Fruit fly (Drosophila melanogaster) whole organism, embryonic: ENCODE measurements around the gene Cyp12a5.
A peak's percentile ranks its signal among the peaks of the same experiment; 100 is the strongest.

Experiments used
- Abd-B ChIP-seq: fragments of 200-800 bp; sonication (Bioruptor generic); optimal IDR thresholded peaks from 2 replicates; lab custom pipeline; 2018; ENCODE audit warnings: missing biosample characterization, mild to moderate bottlenecking, missing genetic modification characterization, moderate library complexity
- CG10431 ChIP-seq: fragments of 200-800 bp; sonication (Bioruptor generic); optimal IDR thresholded peaks from 3 replicates; lab custom pipeline; 2018; ENCODE audit warnings: missing biosample characterization, mild to moderate bottlenecking, missing genetic modification characterization
- CG10462 ChIP-seq: fragments of 200-800 bp; sonication (Bioruptor generic); optimal IDR thresholded peaks from 2 replicates; lab custom pipeline; 2016; ENCODE audit warnings: missing biosample characterization, missing genetic modification characterization
- CG12391 ChIP-seq: fragments of 200-800 bp; sonication (Bioruptor generic); optimal IDR thresholded peaks from 3 replicates; lab custom pipeline; 2018; ENCODE audit warnings: missing biosample characterization, mild to moderate bottlenecking, missing genetic modification characterization, moderate library complexity
- CG13894 ChIP-seq: fragments of 200-800 bp; sonication (Bioruptor generic); optimal IDR thresholded peaks from 3 replicates; lab custom pipeline; 2018; ENCODE audit warnings: missing biosample characterization, mild to moderate bottlenecking, missing genetic modification characterization, moderate library complexity
- CG15479 ChIP-seq: fragments of 200-800 bp; sonication (Bioruptor generic); optimal IDR thresholded peaks from 3 replicates; lab custom pipeline; 2019; ENCODE audit warnings: missing biosample characterization, mild to moderate bottlenecking, missing genetic modification characterization, moderate library complexity
- CG17612 ChIP-seq: fragments of 200-800 bp; sonication (Bioruptor generic); IDR thresholded peaks from 2 replicates; pipeline ENCODE4 v1.3.6; 2022; ENCODE audit warnings: missing biosample characterization, missing genetic modification characterization
- CG17802 ChIP-seq: fragments of 200-800 bp; sonication (Bioruptor generic); optimal IDR thresholded peaks from 2 replicates; lab custom pipeline; 2018; ENCODE audit warnings: missing biosample characterization, mild to moderate bottlenecking, missing genetic modification characterization, moderate library complexity
- CG17912 ChIP-seq: fragments of 200-800 bp; sonication (Bioruptor generic); optimal IDR thresholded peaks from 2 replicates; lab custom pipeline; 2018; ENCODE audit warnings: missing biosample characterization, mild to moderate bottlenecking, missing genetic modification characterization
- CG18764 ChIP-seq: fragments of 200-800 bp; sonication (Bioruptor generic); optimal IDR thresholded peaks from 3 replicates; lab custom pipeline; 2016; ENCODE audit warnings: missing biosample characterization, missing genetic modification characterization
- CG2889 ChIP-seq: fragments of 200-800 bp; sonication (Bioruptor generic); IDR thresholded peaks from 3 replicates; pipeline ENCODE4 v1.3.6; 2022; ENCODE audit warnings: missing biosample characterization, missing genetic modification characterization
- CG30431 ChIP-seq: fragments of 200-800 bp; sonication (Bioruptor generic); optimal IDR thresholded peaks from 2 replicates; lab custom pipeline; 2017; ENCODE audit warnings: missing biosample characterization, missing genetic modification characterization
- CG33557 ChIP-seq: fragments of 200-800 bp; sonication (Bioruptor generic); optimal IDR thresholded peaks from 2 replicates; lab custom pipeline; 2019; ENCODE audit warnings: missing biosample characterization, mild to moderate bottlenecking, missing genetic modification characterization, moderate library complexity
- CG3847 ChIP-seq: fragments of 200-800 bp; sonication (Bioruptor generic); IDR thresholded peaks from 2 replicates; pipeline ENCODE4 v1.3.6; 2022; ENCODE audit warnings: missing biosample characterization, missing genetic modification characterization
- CG4360 ChIP-seq: fragments of 200-800 bp; sonication (Bioruptor generic); IDR thresholded peaks from 2 replicates; pipeline ENCODE4 v1.3.6; 2022; ENCODE audit warnings: missing biosample characterization, missing genetic modification characterization
- CG4617 ChIP-seq: fragments of 200-800 bp; sonication (Bioruptor generic); optimal IDR thresholded peaks from 3 replicates; lab custom pipeline; 2016; ENCODE audit warnings: missing biosample characterization, missing genetic modification characterization, borderline replicate concordance
- CG5953 ChIP-seq: fragments of 200-800 bp; sonication (Bioruptor generic); IDR thresholded peaks from 2 replicates; pipeline ENCODE4 v1.3.6; 2022; ENCODE audit warnings: missing biosample characterization, missing genetic modification characterization
- CG6654 ChIP-seq: fragments of 200-800 bp; sonication (Bioruptor generic); optimal IDR thresholded peaks from 2 replicates; lab custom pipeline; 2017; ENCODE audit warnings: missing biosample characterization, mild to moderate bottlenecking, missing genetic modification characterization
- CG6683 ChIP-seq: fragments of 200-800 bp; sonication (Bioruptor generic); optimal IDR thresholded peaks from 2 replicates; lab custom pipeline; 2017; ENCODE audit warnings: missing biosample characterization, mild to moderate bottlenecking, missing genetic modification characterization, missing genetic modification reagents
- CG6813 ChIP-seq: fragments of 200-800 bp; sonication (Bioruptor generic); optimal IDR thresholded peaks from 2 replicates; lab custom pipeline; 2017; ENCODE audit warnings: missing biosample characterization, missing genetic modification characterization, mild to moderate bottlenecking, moderate library complexity, missing genetic modification reagents
- CG7556 ChIP-seq: fragments of 200-800 bp; sonication (Bioruptor generic); optimal IDR thresholded peaks from 2 replicates; lab custom pipeline; 2017; ENCODE audit warnings: missing biosample characterization, mild to moderate bottlenecking, missing genetic modification characterization
- CG8089 ChIP-seq: fragments of 200-800 bp; sonication (Bioruptor generic); optimal IDR thresholded peaks from 3 replicates; lab custom pipeline; 2016; ENCODE audit warnings: missing biosample characterization, missing genetic modification characterization
- Dbx ChIP-seq: fragments of 200-800 bp; sonication (Bioruptor generic); IDR thresholded peaks from 3 replicates; pipeline ENCODE4 v1.3.6; 2022; ENCODE audit warnings: missing biosample characterization, missing genetic modification characterization
- E2f1 ChIP-seq: fragments of 200-800 bp; sonication (Bioruptor generic); IDR thresholded peaks from 2 replicates; pipeline ENCODE4 v1.3.6; 2022; ENCODE audit warnings: missing biosample characterization, missing genetic modification characterization
- Eip74EF ChIP-seq, 2 experiments: fragments of 200-800 bp in 1 of 2; fragments of >200 bp in 1 of 2; sonication (Bioruptor generic) in 1 of 2; optimal IDR thresholded peaks; 2 replicates each; lab custom pipeline; 2017 to 2019; ENCODE audit warnings: missing biosample characterization in 2 of 2, missing genetic modification characterization in 2 of 2, mild to moderate bottlenecking in 1 of 2, moderate library complexity in 1 of 2
- Fer3 ChIP-seq: fragments of 200-800 bp; sonication (Bioruptor generic); optimal IDR thresholded peaks from 2 replicates; lab custom pipeline; 2018; ENCODE audit warnings: missing biosample characterization, mild to moderate bottlenecking, missing genetic modification characterization, moderate library complexity
- Hr78 ChIP-seq, 2 experiments: fragments of 200-800 bp in 1 of 2; fragments of >200 bp in 1 of 2; sonication (Bioruptor generic) in 1 of 2; optimal IDR thresholded peaks; 2 replicates each; lab custom pipeline; 2017 to 2019; ENCODE audit warnings: missing biosample characterization in 2 of 2, missing genetic modification characterization in 2 of 2, mild to moderate bottlenecking in 1 of 2, moderate library complexity in 1 of 2
- Jarid2 ChIP-seq: fragments of 200-800 bp; sonication (Bioruptor generic); optimal IDR thresholded peaks from 3 replicates; lab custom pipeline; 2017; ENCODE audit warnings: mild to moderate bottlenecking, missing biosample characterization, missing genetic modification reagents, missing genetic modification characterization
- Kr ChIP-seq: fragments of 200-800 bp; sonication (Bioruptor generic); optimal IDR thresholded peaks from 2 replicates; lab custom pipeline; 2017; ENCODE audit warnings: missing biosample characterization, mild to moderate bottlenecking, missing genetic modification characterization
- NfI ChIP-seq: fragments of 200-800 bp; sonication (Bioruptor generic); optimal IDR thresholded peaks from 3 replicates; lab custom pipeline; 2018; ENCODE audit warnings: missing biosample characterization, mild to moderate bottlenecking, missing genetic modification characterization, moderate library complexity
- PHDP ChIP-seq: fragments of 200-800 bp; sonication (Bioruptor generic); optimal IDR thresholded peaks from 3 replicates; lab custom pipeline; 2018; ENCODE audit warnings: missing biosample characterization, mild to moderate bottlenecking, missing genetic modification characterization, moderate library complexity
- Six4 ChIP-seq: fragments of 200-800 bp; sonication (Bioruptor generic); optimal IDR thresholded peaks from 2 replicates; lab custom pipeline; 2016; ENCODE audit warnings: missing biosample characterization, missing genetic modification characterization
- Sry-β ChIP-seq: fragments of 200-800 bp; sonication (Bioruptor generic); optimal IDR thresholded peaks from 2 replicates; lab custom pipeline; 2018; ENCODE audit warnings: missing biosample characterization, mild to moderate bottlenecking, missing genetic modification characterization, moderate library complexity
- Trl ChIP-seq, 3 experiments: fragments of >200 bp in 2 of 3; fragments of 200-800 bp in 1 of 3; sonication (Bioruptor generic) in 1 of 3; optimal IDR thresholded peaks; 2 replicates in 1 of 3; 3 replicates in 2 of 3; lab custom pipeline; 2016 to 2017; ENCODE audit warnings: missing biosample characterization in 1 of 3, missing genetic modification characterization in 1 of 3
- YL-1 ChIP-seq: fragments of 200-800 bp; sonication (Bioruptor generic); optimal IDR thresholded peaks from 3 replicates; lab custom pipeline; 2017; ENCODE audit warnings: missing biosample characterization, mild to moderate bottlenecking, missing genetic modification characterization
- abd-A ChIP-seq: fragments of 200-800 bp; sonication (Bioruptor generic); optimal IDR thresholded peaks from 3 replicates; lab custom pipeline; 2019; ENCODE audit warnings: missing biosample characterization, mild to moderate bottlenecking, missing genetic modification characterization, moderate library complexity
- caup ChIP-seq: fragments of 200-800 bp; sonication (Bioruptor generic); optimal IDR thresholded peaks from 3 replicates; lab custom pipeline; 2017; ENCODE audit warnings: missing biosample characterization, mild to moderate bottlenecking, missing genetic modification characterization, moderate library complexity; ENCODE audit not compliant: severe bottlenecking
- da ChIP-seq: fragments of 200-800 bp; sonication (Bioruptor generic); optimal IDR thresholded peaks from 2 replicates; lab custom pipeline; 2016; ENCODE audit warnings: missing biosample characterization, missing genetic modification characterization
- ewg ChIP-seq: fragments of 200-800 bp; sonication (Bioruptor generic); optimal IDR thresholded peaks from 3 replicates; lab custom pipeline; 2017; ENCODE audit warnings: mild to moderate bottlenecking, missing biosample characterization, missing genetic modification reagents, missing genetic modification characterization
- fru ChIP-seq: fragments of >200 bp; optimal IDR thresholded peaks from 2 replicates; lab custom pipeline; 2017
- gfzf ChIP-seq: fragments of 200-800 bp; sonication (Bioruptor generic); optimal IDR thresholded peaks from 2 replicates; lab custom pipeline; 2016; ENCODE audit warnings: missing biosample characterization, mild to moderate bottlenecking, missing genetic modification characterization, moderate library complexity
- jigr1 ChIP-seq: fragments of 200-800 bp; sonication (Bioruptor generic); IDR thresholded peaks from 3 replicates; pipeline ENCODE4 v1.3.6; 2022; ENCODE audit warnings: missing biosample characterization, missing genetic modification characterization
- kah ChIP-seq: fragments of 200-800 bp; sonication (Bioruptor generic); optimal IDR thresholded peaks from 2 replicates; lab custom pipeline; 2018; ENCODE audit warnings: missing biosample characterization, mild to moderate bottlenecking, missing genetic modification characterization
- pnt ChIP-seq: fragments of 200-800 bp; sonication (Bioruptor generic); optimal IDR thresholded peaks from 3 replicates; lab custom pipeline; 2016; ENCODE audit warnings: missing biosample characterization, missing genetic modification characterization
- pum ChIP-seq: fragments of 200-800 bp; sonication (Bioruptor generic); optimal IDR thresholded peaks from 2 replicates; lab custom pipeline; 2016; ENCODE audit warnings: missing biosample characterization, missing genetic modification characterization
- pzg ChIP-seq: fragments of 200-800 bp; sonication (Bioruptor generic); optimal IDR thresholded peaks from 3 replicates; lab custom pipeline; 2018; ENCODE audit warnings: missing biosample characterization, mild to moderate bottlenecking, missing genetic modification characterization, moderate library complexity
- run ChIP-seq: fragments of 200-800 bp; sonication (Bioruptor generic); optimal IDR thresholded peaks from 3 replicates; lab custom pipeline; 2018; ENCODE audit warnings: missing biosample characterization, mild to moderate bottlenecking, missing genetic modification characterization
- stc ChIP-seq: fragments of 200-800 bp; sonication (Bioruptor generic); IDR thresholded peaks from 2 replicates; pipeline ENCODE4 v1.3.6; 2022; ENCODE audit warnings: missing biosample characterization, missing genetic modification characterization
- twi ChIP-seq: fragments of 200-800 bp; optimal IDR thresholded peaks from 2 replicates; lab custom pipeline; 2019; ENCODE audit warnings: missing biosample characterization, mild to moderate bottlenecking, missing genetic modification characterization, moderate library complexity
- zfh1 ChIP-seq: fragments of 200-800 bp; sonication (Bioruptor generic); IDR thresholded peaks from 3 replicates; pipeline ENCODE4 v1.3.6; 2022; ENCODE audit warnings: missing biosample characterization, missing genetic modification characterization

Cyp12a5 gene

dm6 chr3R:19113836-19114235, 18.6 kb upstream of the Cyp12a5 start (continued):
- no peak for TF ChIP-seq Hr78 (GFP tag; optimal IDR thresholded peaks at IDR 0.05; lab: Kevin White, UChicago)
- TF ChIP-seq YL-1 (GFP tag; lab: Kevin White, UChicago) = no peak
- no peak for TF ChIP-seq stc (GFP tag; lab: Robert Waterston, UW)
- TF ChIP-seq PHDP = peak; percentile 10
- TF ChIP-seq CG17802 (tag; lab: Kevin White, UChicago) = no peak
- no peak for TF ChIP-seq pzg (GFP tag; lab: Kevin White, UChicago)
- TF ChIP-seq CG18764 (GFP tag; lab: Kevin White, UChicago) = no peak
- no peak for TF ChIP-seq CG15479 (GFP tag; lab: Kevin White, UChicago)
- peak; percentile 33 for TF ChIP-seq CG12391 (tag; lab: Kevin White, UChicago)
- TF ChIP-seq NfI (GFP tag; lab: Kevin White, UChicago) = no peak
- no peak for TF ChIP-seq Kr (GFP tag; lab: Kevin White, UChicago)
- no peak for TF ChIP-seq zfh1 (GFP tag; lab: Robert Waterston, UW)
- no peak for TF ChIP-seq Fer3
- TF ChIP-seq CG2889 (GFP tag; lab: Robert Waterston, UW) = no peak
- no peak for TF ChIP-seq CG6654 (GFP tag; lab: Kevin White, UChicago)
- TF ChIP-seq CG10462 (GFP tag; lab: Kevin White, UChicago) = no peak
- no peak for TF ChIP-seq CG8089
- TF ChIP-seq CG6813 (GFP tag; lab: Kevin White, UChicago) = no peak
- no peak for TF ChIP-seq Sry-β (GFP tag; lab: Kevin White, UChicago)
- TF ChIP-seq CG3847 (GFP tag; lab: Robert Waterston, UW) = no peak
- TF ChIP-seq gfzf (GFP tag; lab: Kevin White, UChicago) = no peak
- TF ChIP-seq da (GFP tag; lab: Kevin White, UChicago) = no peak
- no peak for TF ChIP-seq fru (lab: Kevin White, UChicago)
- TF ChIP-seq pum = no peak
- TF ChIP-seq Eip74EF (GFP tag; optimal IDR thresholded peaks at IDR 0.05; lab: Kevin White, UChicago) = no peak
- TF ChIP-seq Jarid2 (GFP tag; lab: Kevin White, UChicago) = no peak
- no peak for TF ChIP-seq caup (GFP tag; lab: Kevin White, UChicago)
- TF ChIP-seq run (tag; lab: Kevin White, UChicago) = no peak
- TF ChIP-seq CG6683 = no peak
- TF ChIP-seq pnt (GFP tag; lab: Kevin White, UChicago) = peak; percentile 36
- TF ChIP-seq CG10431 (GFP tag; lab: Kevin White, UChicago) = no peak
- peak; percentile 39 for TF ChIP-seq CG30431 (GFP tag; lab: Kevin White, UChicago)
- TF ChIP-seq Abd-B = peak; percentile 41
- TF ChIP-seq CG17912 (GFP tag; lab: Kevin White, UChicago) = no peak
- TF ChIP-seq CG17612 (GFP tag; lab: Robert Waterston, UW) = no peak
- peak; percentile 17 for TF ChIP-seq Six4 (GFP tag; lab: Kevin White, UChicago)
- TF ChIP-seq Dbx (GFP tag; lab: Robert Waterston, UW) = no peak
- peak; percentile 11 for TF ChIP-seq ewg (GFP tag; lab: Kevin White, UChicago)
- no peak for TF ChIP-seq abd-A (tag; lab: Kevin White, UChicago)
- no peak for TF ChIP-seq CG4617 (GFP tag; lab: Kevin White, UChicago)
- TF ChIP-seq CG4360 (GFP tag; lab: Robert Waterston, UW) = no peak
- no peak for TF ChIP-seq CG13894
- no peak for TF ChIP-seq jigr1 (GFP tag; lab: Robert Waterston, UW)
- no peak for TF ChIP-seq kah (GFP tag; lab: Kevin White, UChicago)
- no peak for TF ChIP-seq CG33557 (GFP tag; lab: Kevin White, UChicago)
- no peak for TF ChIP-seq CG5953 (GFP tag; lab: Robert Waterston, UW)
- TF ChIP-seq E2f1 = peak; percentile 29; the same call in 1 of the 2 replicates
- no peak for TF ChIP-seq twi (tag; lab: Kevin White, UChicago)
- TF ChIP-seq Trl (optimal IDR thresholded peaks at IDR 0.05; lab: Kevin White, UChicago) = no peak
- TF ChIP-seq Trl (GFP tag; optimal IDR thresholded peaks at IDR 0.05; lab: Kevin White, UChicago) = peak; percentile 7
- TF ChIP-seq CG7556 (GFP tag; lab: Kevin White, UChicago) = peak; percentile 3
